Worm (Caenorhabditis elegans) whole organism, L1 larva: Measurements from ENCODE around the gene C44B7.5.

Experiments
- C16A3.4 ChIP-seq: fragments of 150-350 bp; optimal IDR thresholded peaks from 2 replicates; lab custom pipeline; 2014; ENCODE audit warnings: missing biosample characterization, missing genetic modification characterization
- C34B4.2 ChIP-seq: sonication (generic microtip); optimal IDR thresholded peaks from 2 replicates; lab custom pipeline; 2017; ENCODE audit warnings: mild to moderate bottlenecking, missing genetic modification characterization, missing compliant biosample characterization
- F16B12.6 ChIP-seq: fragments of 150-350 bp; optimal IDR thresholded peaks from 2 replicates; lab custom pipeline; 2014; ENCODE audit warnings: missing biosample characterization, missing genetic modification characterization
- Y116A8C.19 ChIP-seq: sonication (generic microtip); optimal IDR thresholded peaks from 2 replicates; lab custom pipeline; 2016; ENCODE audit warnings: missing compliant biosample characterization, missing genetic modification characterization, borderline replicate concordance
- aha-1 ChIP-seq: fragments of 150-350 bp; optimal IDR thresholded peaks from 2 replicates; lab custom pipeline; 2014; ENCODE audit warnings: missing biosample characterization, missing genetic modification characterization
- alr-1 ChIP-seq: fragments of 200-800 bp; sonication (Bioruptor generic); optimal IDR thresholded peaks from 2 replicates; lab custom pipeline; 2018; ENCODE audit warnings: borderline replicate concordance, mild to moderate bottlenecking, missing genetic modification characterization, missing compliant biosample characterization
- blmp-1 ChIP-seq: fragments of 150-350 bp; optimal IDR thresholded peaks from 2 replicates; lab custom pipeline; 2014; ENCODE audit warnings: missing biosample characterization, missing genetic modification characterization
- ceh-8 ChIP-seq: fragments of 200-800 bp; sonication (Bioruptor generic); optimal IDR thresholded peaks from 2 replicates; lab custom pipeline; 2018; ENCODE audit warnings: mild to moderate bottlenecking, missing genetic modification characterization, moderate library complexity, missing compliant biosample characterization
- dpl-1 ChIP-seq, 3 experiments: fragments of 150-350 bp in 2 of 3; sonication (generic microtip) in 1 of 3; optimal IDR thresholded peaks; 2 replicates each; lab custom pipeline; 2014 to 2017; ENCODE audit warnings: missing biosample characterization in 3 of 3, missing genetic modification characterization in 3 of 3, missing genetic modification reagents in 3 of 3
- dsc-1 ChIP-seq: sonication (generic microtip); optimal IDR thresholded peaks from 2 replicates; lab custom pipeline; 2016; ENCODE audit warnings: mild to moderate bottlenecking, missing genetic modification characterization, missing compliant biosample characterization
- efl-1 ChIP-seq, 4 experiments: fragments of 150-350 bp; optimal IDR thresholded peaks in 3 of 4; peaks in 1 of 4; 1 replicate in 1 of 4; 2 replicates in 3 of 4; lab custom pipeline; 2014; ENCODE audit warnings: missing biosample characterization in 2 of 4, missing genetic modification characterization in 2 of 4, missing genetic modification reagents in 2 of 4
- egl-13 ChIP-seq: sonication (generic microtip); optimal IDR thresholded peaks from 2 replicates; lab custom pipeline; 2016; ENCODE audit warnings: missing genotype, missing genetic modification reagents, missing genetic modification characterization, missing compliant biosample characterization
- egl-27 ChIP-seq, 2 experiments: fragments of 150-350 bp in 1 of 2; sonication (generic microtip); optimal IDR thresholded peaks; 3 replicates each; lab custom pipeline; 2017 to 2018; ENCODE audit warnings: missing biosample characterization in 2 of 2, missing genetic modification characterization in 2 of 2, missing genetic modification reagents in 2 of 2
- elt-2 ChIP-seq: sonication (generic microtip); optimal IDR thresholded peaks from 2 replicates; lab custom pipeline; 2016; ENCODE audit warnings: missing genetic modification characterization, mild to moderate bottlenecking, inconsistent platforms, missing compliant biosample characterization, missing genetic modification reagents
- elt-3 ChIP-seq, 6 experiments: fragments of 150-350 bp in 1 of 6; sonication (generic microtip); optimal IDR thresholded peaks; 2 replicates each; lab custom pipeline; 2017 to 2018; ENCODE audit warnings: missing biosample characterization in 6 of 6, missing genetic modification characterization in 6 of 6, inconsistent platforms in 1 of 6
- ets-5 ChIP-seq: fragments of 200-800 bp; sonication (Bioruptor generic); IDR thresholded peaks from 2 replicates; pipeline ENCODE4 v1.3.6; 2022; ENCODE audit warnings: missing genetic modification characterization, missing compliant biosample characterization
- fkh-8 ChIP-seq: sonication (generic microtip); optimal IDR thresholded peaks from 2 replicates; lab custom pipeline; 2016; ENCODE audit warnings: mild to moderate bottlenecking, missing genetic modification characterization, missing compliant biosample characterization
- fos-1 ChIP-seq: fragments of 150-350 bp; optimal IDR thresholded peaks from 2 replicates; lab custom pipeline; 2014; ENCODE audit warnings: missing biosample characterization, missing genetic modification characterization
- grh-1 ChIP-seq: fragments of 200-800 bp; sonication (Bioruptor generic); IDR thresholded peaks from 2 replicates; pipeline ENCODE4 v1.3.6; 2022; ENCODE audit warnings: missing genetic modification reagents, missing genetic modification characterization, missing compliant biosample characterization
- isw-1 ChIP-seq: fragments of 200-800 bp; sonication (Bioruptor generic); IDR thresholded peaks from 2 replicates; pipeline ENCODE4 v1.3.6; 2022; ENCODE audit warnings: missing genetic modification characterization, missing compliant biosample characterization
- lin-14 ChIP-seq: fragments of 200-800 bp; sonication (Bioruptor generic); optimal IDR thresholded peaks from 2 replicates; lab custom pipeline; 2018; ENCODE audit warnings: mild to moderate bottlenecking, missing genetic modification characterization, moderate library complexity, missing compliant biosample characterization
- lin-39 ChIP-seq: fragments of 150-350 bp; optimal IDR thresholded peaks from 2 replicates; lab custom pipeline; 2014; ENCODE audit warnings: missing biosample characterization, missing genetic modification reagents, missing genetic modification characterization
- nhr-11 ChIP-seq: fragments of 150-350 bp; optimal IDR thresholded peaks from 2 replicates; lab custom pipeline; 2014; ENCODE audit warnings: missing biosample characterization, missing genetic modification characterization
- nhr-12 ChIP-seq: sonication (generic microtip); optimal IDR thresholded peaks from 2 replicates; lab custom pipeline; 2017; ENCODE audit warnings: missing biosample characterization, missing genetic modification characterization
- nhr-20 ChIP-seq: sonication (generic microtip); optimal IDR thresholded peaks from 2 replicates; lab custom pipeline; 2016; ENCODE audit warnings: mild to moderate bottlenecking, missing genetic modification characterization, missing compliant biosample characterization
- nhr-237 ChIP-seq: fragments of 150-350 bp; optimal IDR thresholded peaks from 2 replicates; lab custom pipeline; 2014; ENCODE audit warnings: missing biosample characterization, missing genetic modification characterization
- nhr-71 ChIP-seq: sonication (generic microtip); optimal IDR thresholded peaks from 2 replicates; lab custom pipeline; 2016; ENCODE audit warnings: mild to moderate bottlenecking, missing genetic modification characterization, moderate library complexity, missing compliant biosample characterization
- nhr-76 ChIP-seq: sonication (generic microtip); optimal IDR thresholded peaks from 2 replicates; lab custom pipeline; 2017; ENCODE audit warnings: missing biosample characterization, missing genetic modification characterization
- nhr-77 ChIP-seq: fragments of 150-350 bp; optimal IDR thresholded peaks from 2 replicates; lab custom pipeline; 2014; ENCODE audit warnings: missing biosample characterization, missing genetic modification characterization
- nhr-85 ChIP-seq: sonication (generic microtip); peaks from one replicate; lab custom pipeline; 2016; ENCODE audit warnings: missing genetic modification characterization, inconsistent platforms, missing compliant biosample characterization
- pax-3 ChIP-seq: fragments of 200-800 bp; sonication (Bioruptor generic); optimal IDR thresholded peaks from 2 replicates; lab custom pipeline; 2018; ENCODE audit warnings: mild to moderate bottlenecking, missing genetic modification characterization, moderate library complexity, missing compliant biosample characterization
- pqm-1 ChIP-seq: sonication (generic microtip); optimal IDR thresholded peaks from 3 replicates; lab custom pipeline; 2017; ENCODE audit warnings: missing biosample characterization, missing genetic modification characterization
- rnt-1 ChIP-seq: sonication (generic microtip); optimal IDR thresholded peaks from 2 replicates; lab custom pipeline; 2016; ENCODE audit warnings: mild to moderate bottlenecking, missing genetic modification characterization, moderate library complexity, missing compliant biosample characterization
- skn-1 ChIP-seq: fragments of 150-350 bp; optimal IDR thresholded peaks from 2 replicates; lab custom pipeline; 2014; ENCODE audit warnings: missing biosample characterization, missing genetic modification characterization
- snpc-4 ChIP-seq: fragments of 150-350 bp; optimal IDR thresholded peaks from 2 replicates; lab custom pipeline; 2014; ENCODE audit warnings: missing biosample characterization, missing genetic modification characterization
- snu-23 ChIP-seq: sonication (generic microtip); optimal IDR thresholded peaks from 2 replicates; lab custom pipeline; 2016; ENCODE audit warnings: missing genetic modification characterization, missing compliant biosample characterization
- sox-4 ChIP-seq: sonication (generic microtip); optimal IDR thresholded peaks from 2 replicates; lab custom pipeline; 2016; ENCODE audit warnings: missing genetic modification characterization, missing compliant biosample characterization
- tlp-1 ChIP-seq: fragments of 150-350 bp; optimal IDR thresholded peaks from 2 replicates; lab custom pipeline; 2014; ENCODE audit warnings: missing biosample characterization, missing genetic modification characterization
- unc-130 ChIP-seq: fragments of 150-350 bp; optimal IDR thresholded peaks from 2 replicates; lab custom pipeline; 2017; ENCODE audit warnings: missing biosample characterization, missing genetic modification characterization, inconsistent platforms
- unc-86 ChIP-seq: sonication (generic microtip); optimal IDR thresholded peaks from 2 replicates; lab custom pipeline; 2016; ENCODE audit warnings: missing genetic modification characterization, missing compliant biosample characterization
- unc-98 ChIP-seq: fragments of 200-800 bp; sonication (Bioruptor generic); IDR thresholded peaks from 2 replicates; pipeline ENCODE4 v1.3.6; 2022; ENCODE audit warnings: missing genetic modification characterization, missing compliant biosample characterization
- vab-15 ChIP-seq: sonication (generic microtip); optimal IDR thresholded peaks from 2 replicates; lab custom pipeline; 2017; ENCODE audit warnings: missing genotype, mild to moderate bottlenecking, missing genetic modification characterization, missing compliant biosample characterization
- ztf-11 ChIP-seq, 2 experiments: sonication (generic microtip); optimal IDR thresholded peaks; 2 replicates each; lab custom pipeline; 2016 to 2017; ENCODE audit warnings: missing genetic modification characterization in 2 of 2, missing biosample characterization in 1 of 2, missing compliant biosample characterization in 1 of 2

The C44B7.5 gene

DNA sequence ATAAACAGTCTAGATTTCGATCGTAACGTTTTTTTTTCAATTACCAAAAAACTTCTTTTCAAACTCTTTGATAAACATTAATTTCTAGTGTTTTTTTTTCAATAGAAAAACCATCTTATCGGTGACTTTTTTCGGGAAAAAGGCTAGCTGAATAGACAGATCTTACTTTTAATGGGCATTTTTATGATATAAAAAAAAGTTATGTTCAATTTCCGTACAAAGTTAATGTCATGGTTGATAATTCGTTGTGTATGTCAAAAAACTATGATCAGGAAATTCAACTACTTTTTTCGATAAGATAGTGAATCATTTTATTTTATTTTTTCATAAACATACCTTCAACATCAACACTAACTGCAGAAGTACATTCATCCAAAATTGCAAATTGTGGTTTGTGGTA is 12.2 kb upstream of the C44B7.5 start:
- TF ChIP-seq grh-1 (GFP tag; lab: Robert Waterston, UW) (no peak), egl-27 (tag; optimal IDR thresholded peaks at IDR 0.05; lab: Kevin White, UChicago) (no peak), nhr-11 (tag; lab: Kevin White, UChicago) (no peak), nhr-71 (tag; lab: Kevin White, UChicago) (no peak), dpl-1 (GFP tag; optimal IDR thresholded peaks at IDR 0.05; lab: Kevin White, UChicago) (no peak), nhr-20 (tag; lab: Kevin White, UChicago) (no peak), unc-86 (no peak), nhr-76 (tag; lab: Kevin White, UChicago) (no peak), skn-1 (tag; lab: Kevin White, UChicago) (no peak), efl-1 (optimal IDR thresholded peaks at IDR 0.05; lab: Kevin White, UChicago) (no peak), efl-1 (GFP tag; optimal IDR thresholded peaks at IDR 0.05 in 1 of 2; lab: Kevin White, UChicago) (no peak), sox-4 (tag; lab: Kevin White, UChicago) (no peak), ets-5 (no peak), pqm-1 (tag; lab: Kevin White, UChicago) (no peak), Y116A8C.19 (tag; lab: Kevin White, UChicago) (no peak), ceh-8 (no peak)

DNA sequence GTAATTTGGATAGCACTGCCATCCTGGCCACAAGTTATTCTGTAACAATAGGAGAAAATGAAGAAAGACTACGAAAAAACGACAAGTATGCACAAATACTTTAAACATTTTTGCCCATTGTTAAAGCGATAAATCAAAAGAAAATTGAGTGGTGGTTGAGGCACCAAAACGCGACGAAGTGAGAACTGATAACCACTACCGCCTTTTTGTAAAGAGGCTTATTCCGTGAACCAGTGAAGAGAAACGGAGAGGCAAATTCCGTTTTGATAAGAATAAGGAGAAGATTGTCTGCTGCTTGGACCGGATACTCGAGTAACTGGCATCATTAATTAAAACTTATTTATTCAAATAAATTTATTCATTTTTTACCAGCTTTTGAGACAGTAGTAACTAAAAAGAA is 11.3 kb upstream of the C44B7.5 start, which contains the start of gene pmp-1:
TSS of gene pmp-1 (minus strand) at position 39 of the 400 bp plus-strand sequence.
- TF ChIP-seq lin-39 (tag; lab: Kevin White, UChicago) (no peak), isw-1 (GFP tag; lab: Robert Waterston, UW) (no peak), elt-2 (tag; lab: Kevin White, UChicago) (peak; percentile 69), pqm-1 (tag; lab: Kevin White, UChicago) (peak; percentile 58), efl-1 (optimal IDR thresholded peaks at IDR 0.05; lab: Kevin White, UChicago) (no peak), efl-1 (GFP tag; optimal IDR thresholded peaks at IDR 0.05 in 1 of 2; lab: Kevin White, UChicago) (peak in 1 of 2 experiments; percentile 68)
- TF ChIP-seq, all 84 proteins: peak for 3

DNA sequence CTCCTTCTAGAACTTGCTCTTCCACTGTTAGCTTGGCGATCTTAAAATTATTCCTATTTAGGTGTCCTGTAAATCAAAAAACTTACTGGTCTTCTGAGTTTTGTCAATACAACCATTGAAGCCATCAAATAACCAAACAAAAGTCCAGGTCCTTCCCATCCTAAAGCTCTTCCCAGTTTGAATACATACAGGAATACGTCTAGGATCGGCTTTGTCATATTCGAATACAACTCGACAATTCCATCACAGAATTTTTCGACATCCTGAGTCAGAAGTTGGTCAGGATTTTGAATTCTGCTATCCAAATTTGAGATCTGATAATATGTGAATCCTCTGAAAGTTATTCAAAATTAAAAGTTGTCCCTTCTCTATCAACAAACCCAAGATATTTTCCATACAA is 9.9 kb upstream of the C44B7.5 start:
- no peak for TF ChIP-seq dsc-1 (tag; lab: Kevin White, UChicago)
- no peak for TF ChIP-seq ztf-11 (tag; optimal IDR thresholded peaks at IDR 0.05; lab: Kevin White, UChicago)
- no peak for TF ChIP-seq rnt-1 (tag; lab: Kevin White, UChicago)
- no peak for TF ChIP-seq egl-13 (tag; lab: Kevin White, UChicago)
- TF ChIP-seq efl-1 (optimal IDR thresholded peaks at IDR 0.05; lab: Kevin White, UChicago): no peak
- peak in 1 of 2 experiments; percentile 85 for TF ChIP-seq efl-1 (GFP tag; optimal IDR thresholded peaks at IDR 0.05 in 1 of 2; lab: Kevin White, UChicago)
- no peak for TF ChIP-seq fkh-8 (tag; lab: Kevin White, UChicago)

DNA sequence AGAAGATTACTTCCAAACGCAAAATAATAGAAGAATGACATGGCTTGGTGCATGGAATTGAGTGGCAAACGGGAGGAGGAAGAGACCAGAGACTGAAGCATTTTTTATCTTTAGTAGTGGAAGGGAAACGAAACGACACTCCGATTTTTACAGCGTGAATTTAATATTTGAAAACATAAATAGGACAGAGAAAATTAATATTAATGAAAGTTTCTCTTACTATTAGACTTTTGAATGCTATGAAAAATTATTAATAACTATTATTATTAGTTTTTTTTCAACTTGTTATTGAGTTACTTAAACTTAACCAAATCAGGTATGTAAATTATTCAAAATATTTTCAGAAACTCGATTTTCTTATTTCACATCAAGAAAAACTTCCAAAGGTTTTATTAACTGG is 7.7 kb upstream of the C44B7.5 start, which contains the start of gene C44B7.7:
TSS of gene C44B7.7 (minus strand) at position 101 of the 400 bp plus-strand sequence.
- TF ChIP-seq snpc-4 (no peak), unc-98 (GFP tag; lab: Robert Waterston, UW) (no peak), egl-13 (tag; lab: Kevin White, UChicago) (no peak), pax-3 (tag; lab: Kevin White, UChicago) (no peak), aha-1 (tag; lab: Kevin White, UChicago) (no peak), skn-1 (tag; lab: Kevin White, UChicago) (no peak), C16A3.4 (tag; lab: Kevin White, UChicago) (no peak), nhr-20 (tag; lab: Kevin White, UChicago) (no peak), elt-2 (tag; lab: Kevin White, UChicago) (no peak), F16B12.6 (no peak), nhr-12 (tag; lab: Kevin White, UChicago) (no peak), snu-23 (GFP tag; lab: Kevin White, UChicago) (no peak)

DNA sequence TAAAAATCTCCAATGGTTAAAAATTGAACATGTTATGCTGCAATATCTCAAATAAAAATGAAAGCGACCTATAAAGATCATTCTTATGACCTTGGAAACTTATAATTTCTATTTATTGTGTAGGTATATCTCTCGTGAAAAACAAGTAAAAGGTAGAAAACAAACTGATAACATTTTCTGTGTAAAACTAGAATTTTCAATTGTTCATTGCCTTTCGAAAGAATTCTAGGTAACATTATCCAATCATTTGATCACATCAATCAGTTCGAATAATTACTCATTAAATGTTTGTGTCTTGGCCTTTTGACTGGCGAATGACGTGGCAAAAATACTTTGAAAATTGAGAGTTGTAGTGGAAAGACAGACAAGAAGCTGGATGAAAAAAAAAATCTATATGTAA is 5.5 kb upstream of the C44B7.5 start:
- TF ChIP-seq elt-3 (tag; optimal IDR thresholded peaks at IDR 0.05; lab: Kevin White, UChicago) (peak in 1 of 6 experiments; percentile 55), C34B4.2 (tag; lab: Kevin White, UChicago) (no peak), nhr-71 (tag; lab: Kevin White, UChicago) (peak; percentile 22), lin-14 (GFP tag; lab: Kevin White, UChicago) (peak; percentile 29), grh-1 (GFP tag; lab: Robert Waterston, UW) (peak; percentile 35; the same call in 1 of the 2 replicates), blmp-1 (tag; lab: Kevin White, UChicago) (peak; percentile 37), vab-15 (tag; lab: Kevin White, UChicago) (peak; percentile 62), nhr-77 (tag; lab: Kevin White, UChicago) (no peak), nhr-85 (tag; lab: Kevin White, UChicago) (peak; percentile 78), nhr-237 (no peak), nhr-20 (tag; lab: Kevin White, UChicago) (peak; percentile 14), unc-130 (no peak), fos-1 (tag; lab: Kevin White, UChicago) (no peak), egl-13 (tag; lab: Kevin White, UChicago) (no peak), alr-1 (tag; lab: Kevin White, UChicago) (no peak), tlp-1 (tag; lab: Kevin White, UChicago) (no peak)
